Fruit fly (Drosophila melanogaster): ENCODE measurements around the gene bigmax.

bigmax gene

DNA sequence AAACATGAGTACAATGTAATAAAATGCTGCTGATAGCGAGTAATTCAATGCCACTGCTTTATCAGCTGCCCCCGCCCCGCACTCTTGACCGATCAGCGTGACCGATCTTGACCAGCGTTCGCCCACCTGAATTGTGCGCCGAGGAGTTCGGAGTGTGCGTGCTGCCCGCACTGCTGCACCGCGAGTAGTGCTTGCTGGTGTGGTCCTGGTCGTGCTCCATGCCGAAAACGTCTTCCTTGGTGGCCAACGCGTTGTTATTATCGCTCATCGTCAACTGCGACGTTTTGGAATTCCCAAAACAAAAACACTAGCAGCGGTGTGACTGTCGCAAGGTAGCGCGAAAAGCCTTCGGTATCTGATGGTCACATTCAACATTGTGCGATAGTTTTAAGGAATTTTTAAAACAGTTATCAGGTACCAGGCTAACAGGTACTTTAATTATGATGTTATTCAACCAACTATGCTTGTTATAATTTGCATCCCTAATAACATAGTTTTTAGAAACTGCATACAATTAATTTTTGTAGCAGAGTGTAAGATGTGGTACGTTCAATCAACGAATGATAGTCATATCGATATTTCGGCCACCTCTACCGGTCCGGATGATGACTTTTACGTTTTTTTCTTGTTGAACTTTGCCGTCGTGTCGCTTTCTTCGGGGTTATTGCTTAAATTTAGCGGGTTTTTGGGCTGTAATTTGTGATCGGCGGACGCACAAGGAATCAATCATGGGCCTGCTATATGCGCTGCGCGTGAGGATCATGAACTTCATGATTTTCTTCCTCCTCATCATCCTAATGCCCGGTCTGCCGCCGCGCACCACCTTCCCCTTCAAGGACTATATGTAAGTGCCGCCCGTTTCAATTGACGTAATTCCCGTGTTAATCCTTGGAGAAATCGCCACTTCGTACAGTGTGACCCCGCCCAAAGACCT lies at the start of gene bigmax, which contains the start of gene Hmu:
Gene bigmax, minus strand, starts transcription at position 325 of the 934 bp plus-strand sequence.
Gene Hmu, plus strand, starts transcription at position 568 of the 934 bp plus-strand sequence.
- TF ChIP-seq zfh2 (GFP tag; optimal IDR thresholded peaks at IDR 0.05) (peak; percentile 93), ci (GFP tag; IDR thresholded peaks at IDR 0.05) (peak; percentile 92), nmo (GFP tag; optimal IDR thresholded peaks at IDR 0.05) (peak; percentile 94), Neu2 (GFP tag; optimal IDR thresholded peaks at IDR 0.05; ENCODE audit: borderline replicate concordance) (peak; percentile 39), CG14667 (GFP tag; IDR thresholded peaks at IDR 0.05) (peak; percentile 62; the same call in 1 of the 2 replicates), nerfin-2 (GFP tag; IDR thresholded peaks at IDR 0.05; ENCODE audit: partially characterized antibody) (peak; percentile 76), cg (GFP tag; optimal IDR thresholded peaks at IDR 0.05) (no peak), Ravus (GFP tag; IDR thresholded peaks at IDR 0.05) (0 out of 2 replicates have a peak, but pooled peaks have one; percentile 10), CG6175 (GFP tag; IDR thresholded peaks at IDR 0.05) (peak; percentile 64; the same call in 1 of the 3 replicates), emc (GFP tag; optimal IDR thresholded peaks at IDR 0.05) (peak; percentile 81), nau (GFP tag; optimal IDR thresholded peaks at IDR 0.05) (peak; percentile 62), mirr (GFP tag; optimal IDR thresholded peaks at IDR 0.05) (peak; percentile 92), HLHmδ (GFP tag; optimal IDR thresholded peaks at IDR 0.05) (no peak), CG31224 (GFP tag; IDR thresholded peaks at IDR 0.05) (peak; percentile 68), wor (GFP tag; IDR thresholded peaks at IDR 0.05) (peak; percentile 66), Dad (GFP tag; optimal IDR thresholded peaks at IDR 0.05) (peak; percentile 86), lov (optimal IDR thresholded peaks at IDR 0.05) (no peak), lov (GFP tag; IDR thresholded peaks at IDR 0.05) (no peak), CG4730 (GFP tag; IDR thresholded peaks at IDR 0.05) (peak; percentile 72), CG6689 (GFP tag; IDR thresholded peaks at IDR 0.05) (peak; percentile 79), ATbp (GFP tag; optimal IDR thresholded peaks at IDR 0.05) (peak; percentile 21), CG12942 (GFP tag; optimal IDR thresholded peaks at IDR 0.05) (peak; percentile 84), CG7556 (GFP tag; optimal IDR thresholded peaks at IDR 0.05) (peak; percentile 67), CG17612 (GFP tag; IDR thresholded peaks at IDR 0.05) (peak; percentile 22; the same call in 1 of the 2 replicates), CG10366 (GFP tag; IDR thresholded peaks at IDR 0.05) (peak; percentile 83), CG2678 (tag; optimal IDR thresholded peaks at IDR 0.05) (peak; percentile 81), zfh1 (GFP tag; IDR thresholded peaks at IDR 0.05) (peak; percentile 81), Hey (tag; optimal IDR thresholded peaks at IDR 0.05) (no peak), shn (GFP tag; optimal IDR thresholded peaks at IDR 0.05) (peak; percentile 83), tup (GFP tag; optimal IDR thresholded peaks at IDR 0.05) (peak; percentile 16), CG12659 (GFP tag; optimal IDR thresholded peaks at IDR 0.05) (peak; percentile 91), bbx (GFP tag; IDR thresholded peaks at IDR 0.05; ENCODE audit: partially characterized antibody) (peak; percentile 88), CG15269 (tag; optimal IDR thresholded peaks at IDR 0.05) (peak; percentile 79), CG1529 (GFP tag; optimal IDR thresholded peaks at IDR 0.05) (peak; percentile 41), CG17385 (GFP tag; optimal IDR thresholded peaks at IDR 0.05) (peak; percentile 63), lbe (GFP tag; optimal IDR thresholded peaks at IDR 0.05) (peak; percentile 55), CG9817 (tag; optimal IDR thresholded peaks at IDR 0.05) (peak; percentile 88), CG4282 (GFP tag; optimal IDR thresholded peaks at IDR 0.05) (peak; percentile 78), peb (GFP tag; IDR thresholded peaks at IDR 0.05) (peak; percentile 24; the same call in 1 of the 2 replicates), fru (optimal IDR thresholded peaks at IDR 0.05) (no peak), CTCF (GFP tag; optimal IDR thresholded peaks at IDR 0.05) (peak; percentile 57), CG34376 (GFP tag; optimal IDR thresholded peaks at IDR 0.05) (peak; percentile 87), hkb (optimal IDR thresholded peaks at IDR 0.05) (no peak), hkb (GFP tag; IDR thresholded peaks at IDR 0.05) (peak; percentile 83), MESR4 (GFP tag; optimal IDR thresholded peaks at IDR 0.05) (peak; percentile 89), CG17361 (GFP tag; IDR thresholded peaks at IDR 0.05) (peak; percentile 86), cwo (GFP tag; optimal IDR thresholded peaks at IDR 0.05) (peak; percentile 47), CG18262 (tag; optimal IDR thresholded peaks at IDR 0.05) (peak; percentile 70), ewg (GFP tag; optimal IDR thresholded peaks at IDR 0.05) (peak; percentile 73)

All from whole organism, embryonic.